Fruit fly (Drosophila melanogaster) whole organism, embryonic: ENCODE measurements around the gene ato.

Source experiments
- Ada2b ChIP-seq: fragments of 200-800 bp; sonication (Bioruptor generic); IDR thresholded peaks from 2 replicates; pipeline ENCODE4 v1.3.6; 2022; ENCODE audit warnings: missing biosample characterization, missing genetic modification characterization
- Aef1 ChIP-seq: fragments of 200-800 bp; sonication (Bioruptor generic); IDR thresholded peaks from 3 replicates; pipeline ENCODE4 v1.3.6; 2022; ENCODE audit warnings: missing biosample characterization, missing genetic modification characterization
- CG10462 ChIP-seq: fragments of 200-800 bp; sonication (Bioruptor generic); optimal IDR thresholded peaks from 2 replicates; lab custom pipeline; 2016; ENCODE audit warnings: missing biosample characterization, missing genetic modification characterization
- CG11504 ChIP-seq: fragments of 200-800 bp; sonication (Bioruptor generic); optimal IDR thresholded peaks from 3 replicates; lab custom pipeline; 2019; ENCODE audit warnings: missing biosample characterization, mild to moderate bottlenecking, missing genetic modification characterization, moderate library complexity
- CG12104 ChIP-seq: fragments of 200-800 bp; sonication (Bioruptor generic); optimal IDR thresholded peaks from 3 replicates; lab custom pipeline; 2016; ENCODE audit warnings: missing biosample characterization, missing genetic modification characterization
- CG12744 ChIP-seq: fragments of 200-800 bp; sonication (Bioruptor generic); optimal IDR thresholded peaks from 2 replicates; lab custom pipeline; 2016; ENCODE audit warnings: missing biosample characterization, missing genetic modification characterization
- CG13296 ChIP-seq: fragments of 200-800 bp; sonication (Bioruptor generic); optimal IDR thresholded peaks from 3 replicates; lab custom pipeline; 2018; ENCODE audit warnings: missing biosample characterization, mild to moderate bottlenecking, missing genetic modification characterization
- CG1647 ChIP-seq: fragments of 200-800 bp; sonication (Bioruptor generic); optimal IDR thresholded peaks from 3 replicates; lab custom pipeline; 2016; ENCODE audit warnings: missing biosample characterization, missing genetic modification characterization
- CG16813 ChIP-seq: fragments of 200-800 bp; sonication (Bioruptor generic); IDR thresholded peaks from 3 replicates; pipeline ENCODE4 v1.3.6; 2022; ENCODE audit warnings: missing biosample characterization, missing genetic modification characterization; ENCODE audit not compliant: partially characterized antibody
- CG30020 ChIP-seq: fragments of 200-800 bp; optimal IDR thresholded peaks from 2 replicates; lab custom pipeline; 2019; ENCODE audit warnings: missing biosample characterization, mild to moderate bottlenecking, missing genetic modification characterization, moderate library complexity
- CG31441 ChIP-seq: fragments of 200-800 bp; sonication (Bioruptor generic); IDR thresholded peaks from 2 replicates; pipeline ENCODE4 v1.3.6; 2022; ENCODE audit warnings: missing biosample characterization, missing genetic modification characterization
- CG34224 ChIP-seq: fragments of 200-800 bp; sonication (Bioruptor generic); IDR thresholded peaks from 3 replicates; pipeline ENCODE4 v1.3.6; 2022; ENCODE audit warnings: missing biosample characterization, missing genetic modification characterization; ENCODE audit not compliant: partially characterized antibody
- CG3847 ChIP-seq: fragments of 200-800 bp; sonication (Bioruptor generic); IDR thresholded peaks from 2 replicates; pipeline ENCODE4 v1.3.6; 2022; ENCODE audit warnings: missing biosample characterization, missing genetic modification characterization
- CG42726 ChIP-seq: fragments of 200-800 bp; sonication (Bioruptor generic); IDR thresholded peaks from 2 replicates; pipeline ENCODE4 v1.3.6; 2022; ENCODE audit warnings: missing biosample characterization, missing genetic modification characterization; ENCODE audit not compliant: partially characterized antibody
- CG4854 ChIP-seq: fragments of 200-800 bp; sonication (Bioruptor generic); optimal IDR thresholded peaks from 2 replicates; lab custom pipeline; 2016; ENCODE audit warnings: missing biosample characterization, missing genetic modification characterization, inconsistent platforms
- CG6683 ChIP-seq: fragments of 200-800 bp; sonication (Bioruptor generic); optimal IDR thresholded peaks from 2 replicates; lab custom pipeline; 2017; ENCODE audit warnings: missing biosample characterization, mild to moderate bottlenecking, missing genetic modification characterization, missing genetic modification reagents
- CG6791 ChIP-seq: fragments of 200-800 bp; sonication (Bioruptor generic); IDR thresholded peaks from 3 replicates; pipeline ENCODE4 v1.3.6; 2022; ENCODE audit warnings: missing biosample characterization, missing genetic modification characterization; ENCODE audit not compliant: partially characterized antibody
- CG8089 ChIP-seq: fragments of 200-800 bp; sonication (Bioruptor generic); optimal IDR thresholded peaks from 3 replicates; lab custom pipeline; 2016; ENCODE audit warnings: missing biosample characterization, missing genetic modification characterization
- CG8359 ChIP-seq: fragments of 200-800 bp; sonication (Bioruptor generic); optimal IDR thresholded peaks from 2 replicates; lab custom pipeline; 2017; ENCODE audit warnings: missing biosample characterization, mild to moderate bottlenecking, missing genetic modification characterization, borderline replicate concordance
- CG9817 ChIP-seq: fragments of 200-800 bp; sonication (Bioruptor generic); optimal IDR thresholded peaks from 2 replicates; lab custom pipeline; 2018; ENCODE audit warnings: missing biosample characterization, mild to moderate bottlenecking, missing genetic modification characterization, moderate library complexity
- D19B ChIP-seq: fragments of 200-800 bp; sonication (Bioruptor generic); optimal IDR thresholded peaks from 2 replicates; lab custom pipeline; 2017; ENCODE audit warnings: missing biosample characterization, mild to moderate bottlenecking, missing genetic modification characterization
- Dbx ChIP-seq: fragments of 200-800 bp; sonication (Bioruptor generic); IDR thresholded peaks from 3 replicates; pipeline ENCODE4 v1.3.6; 2022; ENCODE audit warnings: missing biosample characterization, missing genetic modification characterization
- Dek ChIP-seq: fragments of 200-800 bp; sonication (Bioruptor generic); optimal IDR thresholded peaks from 3 replicates; lab custom pipeline; 2019; ENCODE audit warnings: missing biosample characterization, mild to moderate bottlenecking, missing genetic modification characterization, moderate library complexity
- Dfd ChIP-seq, 2 experiments: fragments of >200 bp; optimal IDR thresholded peaks; 2 replicates each; lab custom pipeline; 2017; ENCODE audit warnings: missing biosample characterization in 2 of 2, missing genetic modification characterization in 2 of 2
- Hr39 ChIP-seq: fragments of >200 bp; optimal IDR thresholded peaks from 2 replicates; lab custom pipeline; 2017
- Lim3 ChIP-seq: fragments of 200-800 bp; sonication (Bioruptor generic); IDR thresholded peaks from 2 replicates; pipeline ENCODE4 v1.3.6; 2022; ENCODE audit warnings: missing biosample characterization, missing genetic modification characterization
- Med ChIP-seq: fragments of 200-800 bp; sonication (Bioruptor generic); peaks from one replicate; lab custom pipeline; 2016; ENCODE audit warnings: missing biosample characterization, missing genetic modification characterization, mild to moderate bottlenecking, inconsistent platforms, moderate library complexity
- Mes4 ChIP-seq: fragments of 200-800 bp; sonication (Bioruptor generic); optimal IDR thresholded peaks from 2 replicates; lab custom pipeline; 2016; ENCODE audit warnings: missing biosample characterization, missing genetic modification characterization
- Nf-YA ChIP-seq: fragments of 200-800 bp; sonication (Bioruptor generic); IDR thresholded peaks from 2 replicates; pipeline ENCODE4 v1.3.6; 2022; ENCODE audit warnings: missing biosample characterization, missing genetic modification characterization
- Opbp ChIP-seq: fragments of 200-800 bp; sonication (Bioruptor generic); IDR thresholded peaks from 3 replicates; pipeline ENCODE4 v1.3.6; 2022; ENCODE audit warnings: missing biosample characterization, missing genetic modification characterization; ENCODE audit not compliant: partially characterized antibody
- PHDP ChIP-seq: fragments of 200-800 bp; sonication (Bioruptor generic); optimal IDR thresholded peaks from 3 replicates; lab custom pipeline; 2018; ENCODE audit warnings: missing biosample characterization, mild to moderate bottlenecking, missing genetic modification characterization, moderate library complexity
- Sin3A ChIP-seq: fragments of >200 bp; optimal IDR thresholded peaks from 2 replicates; lab custom pipeline; 2018
- bigmax ChIP-seq: fragments of 200-800 bp; sonication (Bioruptor generic); optimal IDR thresholded peaks from 2 replicates; lab custom pipeline; 2018; ENCODE audit warnings: missing biosample characterization, mild to moderate bottlenecking, missing genetic modification characterization
- cato ChIP-seq: fragments of 200-800 bp; sonication (Bioruptor generic); optimal IDR thresholded peaks from 2 replicates; lab custom pipeline; 2016; ENCODE audit warnings: missing biosample characterization, missing genetic modification characterization, borderline replicate concordance
- chm ChIP-seq: fragments of 200-800 bp; sonication (Bioruptor generic); IDR thresholded peaks from 2 replicates; pipeline ENCODE4 v1.3.6; 2022; ENCODE audit warnings: missing biosample characterization, missing genetic modification characterization
- corto ChIP-seq: fragments of 200-800 bp; sonication (Bioruptor generic); optimal IDR thresholded peaks from 2 replicates; lab custom pipeline; 2016; ENCODE audit warnings: missing biosample characterization, mild to moderate bottlenecking, missing genetic modification characterization, moderate library complexity
- dmrt11E ChIP-seq: fragments of 200-800 bp; sonication (Bioruptor generic); optimal IDR thresholded peaks from 3 replicates; lab custom pipeline; 2018; ENCODE audit warnings: missing biosample characterization, mild to moderate bottlenecking, missing genetic modification characterization, moderate library complexity
- dmrt99B ChIP-seq: fragments of 200-800 bp; sonication (Bioruptor generic); optimal IDR thresholded peaks from 2 replicates; lab custom pipeline; 2018; ENCODE audit warnings: missing biosample characterization, mild to moderate bottlenecking, missing genetic modification characterization, moderate library complexity
- odd ChIP-seq: fragments of 200-800 bp; sonication (Bioruptor generic); optimal IDR thresholded peaks from 2 replicates; lab custom pipeline; 2017; ENCODE audit warnings: missing biosample characterization, mild to moderate bottlenecking, missing genetic modification characterization
- otp ChIP-seq: fragments of 200-800 bp; sonication (Bioruptor generic); IDR thresholded peaks from 3 replicates; pipeline ENCODE4, ENCODE4 v1.3.6; 2022; ENCODE audit warnings: missing biosample characterization, missing genetic modification characterization
- pb ChIP-seq: fragments of 200-800 bp; sonication (Bioruptor generic); optimal IDR thresholded peaks from 3 replicates; lab custom pipeline; 2016; ENCODE audit warnings: missing biosample characterization, missing genetic modification characterization
- sens-2 ChIP-seq: fragments of 200-800 bp; sonication (Bioruptor generic); IDR thresholded peaks from 2 replicates; pipeline ENCODE4 v1.3.6; 2022; ENCODE audit warnings: missing biosample characterization, missing genetic modification characterization
- slou ChIP-seq: fragments of 200-800 bp; sonication (Bioruptor generic); optimal IDR thresholded peaks from 3 replicates; lab custom pipeline; 2016; ENCODE audit warnings: missing biosample characterization, missing genetic modification characterization
- sug ChIP-seq: fragments of 200-800 bp; optimal IDR thresholded peaks from 2 replicates; lab custom pipeline; 2019; ENCODE audit warnings: missing biosample characterization, mild to moderate bottlenecking, missing genetic modification characterization, moderate library complexity
- tgo ChIP-seq: fragments of 200-800 bp; sonication (Bioruptor generic); IDR thresholded peaks from 3 replicates; pipeline ENCODE4 v1.3.6; 2022; ENCODE audit warnings: missing biosample characterization, missing genetic modification characterization
- toy ChIP-seq: fragments of 200-800 bp; sonication (Bioruptor generic); IDR thresholded peaks from 2 replicates; pipeline ENCODE4 v1.3.6; 2022; ENCODE audit warnings: missing biosample characterization, missing genetic modification characterization
- unc-4 ChIP-seq: fragments of 200-800 bp; sonication (Bioruptor generic); IDR thresholded peaks from 2 replicates; pipeline ENCODE4 v1.3.6; 2022; ENCODE audit warnings: missing biosample characterization, missing genetic modification characterization; ENCODE audit not compliant: partially characterized antibody
- wdn ChIP-seq: fragments of 200-800 bp; sonication (Bioruptor generic); IDR thresholded peaks from 2 replicates; pipeline ENCODE4 v1.3.6; 2022; ENCODE audit warnings: missing biosample characterization, missing genetic modification characterization
- yki ChIP-seq: fragments of >200 bp; optimal IDR thresholded peaks from 3 replicates; lab custom pipeline; 2018

The ato gene

DNA sequence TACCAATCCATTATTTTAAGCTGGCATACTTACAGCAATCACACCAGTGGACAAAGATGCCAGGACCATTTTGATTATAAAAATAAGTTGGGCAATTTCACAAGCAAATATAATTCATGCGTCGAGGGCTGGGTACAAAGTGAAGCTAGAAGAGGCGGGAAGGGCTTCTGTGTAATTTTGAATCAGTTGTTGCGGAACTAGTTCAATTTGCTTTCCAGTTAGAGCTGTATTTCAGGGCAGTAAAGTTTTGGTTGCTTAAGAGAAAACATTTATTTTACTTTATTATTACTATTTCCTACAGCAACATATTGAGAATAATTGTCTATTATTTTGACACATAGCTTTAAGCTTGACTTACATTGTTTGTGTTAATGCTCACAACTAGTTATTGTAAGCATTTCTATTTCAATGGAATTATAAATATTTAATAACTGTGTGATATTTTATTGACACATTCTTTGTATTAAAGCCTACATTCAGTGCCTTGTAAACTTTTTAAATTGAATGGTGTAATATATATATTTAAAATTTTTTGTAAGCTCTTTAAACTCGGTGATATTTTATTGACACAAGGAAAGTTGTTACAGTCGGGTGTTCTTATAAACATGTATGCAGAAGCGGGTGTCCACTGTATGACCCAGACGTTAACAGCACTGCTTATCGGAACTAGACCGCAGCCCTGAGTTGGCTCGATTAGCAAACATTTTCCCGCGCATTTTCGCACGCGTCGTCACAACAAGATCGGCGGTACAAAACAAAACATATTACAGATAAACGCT, 13.4 kb upstream of the ato start, which contains the start of the genes RPA1 and Mcm2 (continued):
- TF ChIP-seq pb (GFP tag; lab: Kevin White, UChicago) (no peak), bigmax (GFP tag; lab: Kevin White, UChicago) (no peak), CG42726 (0 out of 2 replicates have a peak, but pooled peaks have one; percentile 38), CG4854 (no peak), slou (GFP tag; lab: Kevin White, UChicago) (peak; percentile 62), otp (GFP tag; lab: Robert Waterston, UW) (peak; percentile 58; the same call in 1 of the 3 replicates), chm (peak; percentile 79), Dek (peak; percentile 78), Nf-YA (GFP tag; lab: Robert Waterston, UW) (peak; percentile 16; the same call in 1 of the 2 replicates), Ada2b (peak; percentile 32), PHDP (tag; lab: Kevin White, UChicago) (no peak), CG9817 (tag; lab: Kevin White, UChicago) (peak; percentile 80), cato (GFP tag; lab: Kevin White, UChicago) (peak; percentile 47), dmrt99B (no peak), CG1647 (GFP tag; lab: Kevin White, UChicago) (no peak), CG13296 (peak; percentile 69), Dbx (GFP tag; lab: Robert Waterston, UW) (peak; percentile 79), CG3847 (GFP tag; lab: Robert Waterston, UW) (peak; percentile 76; the same call in 1 of the 2 replicates), Sin3A (lab: Kevin White, UChicago) (no peak), dmrt11E (tag; lab: Kevin White, UChicago) (peak; percentile 78), CG12104 (GFP tag; lab: Kevin White, UChicago) (peak; percentile 68), sens-2 (peak; percentile 56; the same call in 1 of the 2 replicates), CG6683 (GFP tag; lab: Kevin White, UChicago) (peak; percentile 37), CG10462 (GFP tag; lab: Kevin White, UChicago) (peak; percentile 61), CG12744 (GFP tag; lab: Kevin White, UChicago) (no peak), Hr39 (lab: Kevin White, UChicago) (no peak), sug (tag; lab: Kevin White, UChicago) (peak; percentile 82), CG11504 (tag; lab: Kevin White, UChicago) (peak; percentile 83), Mes4 (GFP tag; lab: Kevin White, UChicago) (no peak), CG30020 (tag; lab: Kevin White, UChicago) (peak; percentile 70), unc-4 (GFP tag; lab: Robert Waterston, UW) (no peak), Aef1 (GFP tag; lab: Robert Waterston, UW) (peak; percentile 87), Med (GFP tag; lab: Kevin White, UChicago) (peak; percentile 88), D19B (GFP tag; lab: Kevin White, UChicago) (peak; percentile 67), odd (GFP tag; lab: Kevin White, UChicago) (no peak), wdn (GFP tag; lab: Robert Waterston, UW) (peak; percentile 63; the same call in 1 of the 2 replicates), yki (no peak), toy (GFP tag; lab: Robert Waterston, UW) (peak; percentile 67; the same call in 1 of the 2 replicates), CG31441 (GFP tag; lab: Robert Waterston, UW) (peak; percentile 88), CG34224 (GFP tag; lab: Robert Waterston, UW) (no peak), tgo (GFP tag; lab: Robert Waterston, UW) (peak; percentile 83), Dfd (GFP tag; optimal IDR thresholded peaks at IDR 0.05; lab: Kevin White, UChicago) (no peak), Opbp (peak; percentile 10; the same call in 1 of the 3 replicates), CG16813 (GFP tag; lab: Robert Waterston, UW) (no peak), corto (GFP tag; lab: Kevin White, UChicago) (no peak), CG6791 (GFP tag; lab: Robert Waterston, UW) (peak; percentile 43; the same call in 1 of the 3 replicates), Lim3 (GFP tag; lab: Robert Waterston, UW) (no peak), CG8089 (no peak), CG8359 (peak; percentile 33)
